Worm (Caenorhabditis elegans) whole organism, mixed stage, embryonic: ENCODE results near the gene R07C3.3.
"Not testable (repeated sequence)": the region's sequence is repeated elsewhere in the genome, so short reads cannot be mapped to it uniquely, and the experiment has no call there.

ENCODE experiments used
- lsy-2 ChIP-seq: fragments of 150-350 bp; optimal IDR thresholded peaks from 2 replicates; lab custom pipeline; 2014; ENCODE audit warnings: missing biosample characterization, missing genetic modification characterization
- nhr-28 ChIP-seq: fragments of 150-350 bp; optimal IDR thresholded peaks from 2 replicates; lab custom pipeline; 2014; ENCODE audit warnings: missing biosample characterization, missing genetic modification characterization
- nhr-76 ChIP-seq: sonication (generic microtip); optimal IDR thresholded peaks from 2 replicates; lab custom pipeline; 2017; ENCODE audit warnings: missing biosample characterization, missing genetic modification characterization
- snpc-4 ChIP-seq: fragments of 150-350 bp; optimal IDR thresholded peaks from 2 replicates; lab custom pipeline; 2014; ENCODE audit warnings: missing biosample characterization, missing genetic modification characterization
- unc-62 ChIP-seq: fragments of 150-350 bp; optimal IDR thresholded peaks from 2 replicates; lab custom pipeline; 2014; ENCODE audit warnings: missing biosample characterization, missing genetic modification reagents, missing genetic modification characterization
- ztf-11 ChIP-seq: fragments of 150-350 bp; optimal IDR thresholded peaks from 2 replicates; lab custom pipeline; 2014; ENCODE audit warnings: missing biosample characterization, missing genetic modification characterization

ce11 chrII:954626-955025, 16.0 kb downstream of the R07C3.3 start, which contains the start of gene fbxc-7:
- not testable (repeated sequence) for TF ChIP-seq unc-62 (GFP tag; lab: Kevin White, UChicago); snpc-4; nhr-76 (tag; lab: Kevin White, UChicago); lsy-2 (tag; lab: Kevin White, UChicago); nhr-28 (tag; lab: Kevin White, UChicago); ztf-11 (tag; lab: Kevin White, UChicago)
